Worm (Caenorhabditis elegans): ENCODE results near the gene srv-17.

DNA sequence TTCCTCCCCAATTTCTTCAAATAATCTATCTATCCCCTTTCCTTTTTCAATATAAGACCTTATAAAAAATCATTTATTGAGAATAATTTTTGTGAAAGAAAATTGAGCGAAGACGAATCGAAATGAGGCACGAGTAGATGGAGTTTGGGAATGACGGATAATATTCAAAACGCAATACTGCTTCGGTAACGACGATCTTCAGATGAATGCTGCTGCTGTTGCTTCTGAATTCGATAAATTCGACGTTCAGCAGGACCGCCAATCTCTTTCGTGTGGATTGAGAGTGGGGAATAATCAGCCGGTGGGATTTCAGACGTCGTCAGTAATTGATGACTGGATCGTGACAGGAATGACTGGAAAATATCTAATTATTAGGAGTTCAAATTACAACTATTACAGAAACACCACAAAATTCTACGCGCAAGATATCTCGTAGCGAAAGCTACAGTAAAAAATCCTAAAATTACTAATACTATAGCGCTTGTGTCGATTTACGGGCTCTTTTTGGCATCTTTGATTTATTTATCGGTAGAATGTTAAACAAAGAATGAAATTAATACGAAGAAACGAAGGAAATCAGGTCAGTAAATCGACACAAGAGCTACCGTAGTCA, 19.1 kb downstream of the srv-17 start:
- TF ChIP-seq ama-1 (optimal IDR thresholded peaks at IDR 0.05) (no peak), aly-1 (tag; optimal IDR thresholded peaks at IDR 0.05) (no peak), tra-4 (tag; optimal IDR thresholded peaks at IDR 0.05) (no peak), B0310.2 (tag; optimal IDR thresholded peaks at IDR 0.05) (no peak), ceh-36 (tag; optimal IDR thresholded peaks at IDR 0.05) (no peak)
